Fruit fly (Drosophila melanogaster) whole organism, embryonic: Measurements from ENCODE around the gene cactin.
A peak's percentile ranks its signal among the peaks of the same experiment; 100 is the strongest.

Experiments used
- Abd-B ChIP-seq: fragments of 200-800 bp; sonication (Bioruptor generic); optimal IDR thresholded peaks from 2 replicates; lab custom pipeline; 2018; ENCODE audit warnings: missing biosample characterization, mild to moderate bottlenecking, missing genetic modification characterization, moderate library complexity
- B-H2 ChIP-seq: fragments of 200-800 bp; sonication (Bioruptor generic); optimal IDR thresholded peaks from 2 replicates; lab custom pipeline; 2018; ENCODE audit warnings: missing biosample characterization, mild to moderate bottlenecking, missing genetic modification characterization
- Bgb ChIP-seq: fragments of 200-800 bp; sonication (Bioruptor generic); IDR thresholded peaks from 2 replicates; pipeline ENCODE4 v1.3.6; 2022; ENCODE audit warnings: missing biosample characterization, missing genetic modification characterization; ENCODE audit not compliant: partially characterized antibody
- Bteb2 ChIP-seq: fragments of 200-800 bp; sonication (Bioruptor generic); optimal IDR thresholded peaks from 2 replicates; lab custom pipeline; 2016; ENCODE audit warnings: missing biosample characterization, missing genetic modification characterization
- CG10979 ChIP-seq: fragments of 200-800 bp; sonication (Bioruptor generic); optimal IDR thresholded peaks from 2 replicates; lab custom pipeline; 2018; ENCODE audit warnings: missing biosample characterization, mild to moderate bottlenecking, missing genetic modification characterization, moderate library complexity
- CG11723 ChIP-seq: fragments of 200-800 bp; sonication (Bioruptor generic); optimal IDR thresholded peaks from 2 replicates; lab custom pipeline; 2017; ENCODE audit warnings: missing biosample characterization, mild to moderate bottlenecking, missing genetic modification characterization
- CG12236 ChIP-seq: fragments of 200-800 bp; sonication (Bioruptor generic); optimal IDR thresholded peaks from 2 replicates; lab custom pipeline; 2016; ENCODE audit warnings: missing biosample characterization, missing genetic modification characterization
- CG13123 ChIP-seq: fragments of 200-800 bp; sonication (Bioruptor generic); optimal IDR thresholded peaks from 2 replicates; lab custom pipeline; 2016; ENCODE audit warnings: missing biosample characterization, missing genetic modification characterization
- CG14014 ChIP-seq: fragments of 200-800 bp; sonication (Bioruptor generic); IDR thresholded peaks from 2 replicates; pipeline ENCODE4 v1.3.6; 2022; ENCODE audit warnings: missing biosample characterization, missing genetic modification characterization
- CG15073 ChIP-seq: fragments of 200-800 bp; sonication (Bioruptor generic); optimal IDR thresholded peaks from 2 replicates; lab custom pipeline; 2016; ENCODE audit warnings: missing biosample characterization, missing genetic modification characterization
- CG15696 ChIP-seq: fragments of 200-800 bp; sonication (Bioruptor generic); optimal IDR thresholded peaks from 2 replicates; lab custom pipeline; 2019; ENCODE audit warnings: missing biosample characterization, mild to moderate bottlenecking, missing genetic modification characterization, moderate library complexity
- CG17361 ChIP-seq: fragments of 200-800 bp; sonication (Bioruptor generic); IDR thresholded peaks from 3 replicates; pipeline ENCODE4 v1.3.6; 2022; ENCODE audit warnings: missing biosample characterization, missing genetic modification characterization
- CG17802 ChIP-seq: fragments of 200-800 bp; sonication (Bioruptor generic); optimal IDR thresholded peaks from 2 replicates; lab custom pipeline; 2018; ENCODE audit warnings: missing biosample characterization, mild to moderate bottlenecking, missing genetic modification characterization, moderate library complexity
- CG18599 ChIP-seq: fragments of 200-800 bp; sonication (Bioruptor generic); optimal IDR thresholded peaks from 3 replicates; lab custom pipeline; 2017; ENCODE audit warnings: missing biosample characterization, missing genetic modification characterization, mild to moderate bottlenecking, moderate library complexity, missing genetic modification reagents
- CG2120 ChIP-seq: fragments of 200-800 bp; sonication (Bioruptor generic); optimal IDR thresholded peaks from 3 replicates; lab custom pipeline; 2016; ENCODE audit warnings: missing biosample characterization, missing genetic modification characterization
- CG2129 ChIP-seq: fragments of 200-800 bp; sonication (Bioruptor generic); IDR thresholded peaks from 2 replicates; pipeline ENCODE4 v1.3.6; 2022; ENCODE audit warnings: missing biosample characterization, missing genetic modification characterization; ENCODE audit not compliant: partially characterized antibody
- CG2199 ChIP-seq: fragments of 200-800 bp; sonication (Bioruptor generic); IDR thresholded peaks from 3 replicates; pipeline ENCODE4 v1.3.6; 2022; ENCODE audit warnings: missing biosample characterization, missing genetic modification characterization
- CG30431 ChIP-seq: fragments of 200-800 bp; sonication (Bioruptor generic); optimal IDR thresholded peaks from 2 replicates; lab custom pipeline; 2017; ENCODE audit warnings: missing biosample characterization, missing genetic modification characterization
- CG32772 ChIP-seq: fragments of 200-800 bp; sonication (Bioruptor generic); IDR thresholded peaks from 2 replicates; pipeline ENCODE4 v1.3.6; 2022; ENCODE audit warnings: missing biosample characterization, missing genetic modification characterization
- CG3838 ChIP-seq: fragments of 200-800 bp; sonication (Bioruptor generic); optimal IDR thresholded peaks from 3 replicates; lab custom pipeline; 2016; ENCODE audit warnings: missing biosample characterization, missing genetic modification characterization
- CG4282 ChIP-seq: fragments of 200-800 bp; sonication (Bioruptor generic); optimal IDR thresholded peaks from 2 replicates; lab custom pipeline; 2016; ENCODE audit warnings: missing biosample characterization, missing genetic modification characterization
- CG4820 ChIP-seq: fragments of 200-800 bp; sonication (Bioruptor generic); optimal IDR thresholded peaks from 3 replicates; lab custom pipeline; 2016; ENCODE audit warnings: missing biosample characterization, missing genetic modification characterization
- CG6654 ChIP-seq: fragments of 200-800 bp; sonication (Bioruptor generic); optimal IDR thresholded peaks from 2 replicates; lab custom pipeline; 2017; ENCODE audit warnings: missing biosample characterization, mild to moderate bottlenecking, missing genetic modification characterization
- CG7271 ChIP-seq: fragments of 200-800 bp; sonication (Bioruptor generic); optimal IDR thresholded peaks from 2 replicates; lab custom pipeline; 2018; ENCODE audit warnings: missing biosample characterization, mild to moderate bottlenecking, missing genetic modification characterization, moderate library complexity
- CG8388 ChIP-seq: fragments of 200-800 bp; sonication (Bioruptor generic); optimal IDR thresholded peaks from 2 replicates; lab custom pipeline; 2019; ENCODE audit warnings: missing biosample characterization, mild to moderate bottlenecking, missing genetic modification characterization, moderate library complexity
- Eip74EF ChIP-seq, 2 experiments: fragments of 200-800 bp in 1 of 2; fragments of >200 bp in 1 of 2; sonication (Bioruptor generic) in 1 of 2; optimal IDR thresholded peaks; 2 replicates each; lab custom pipeline; 2017 to 2019; ENCODE audit warnings: missing biosample characterization in 2 of 2, missing genetic modification characterization in 2 of 2, mild to moderate bottlenecking in 1 of 2, moderate library complexity in 1 of 2
- Kr ChIP-seq: fragments of 200-800 bp; sonication (Bioruptor generic); optimal IDR thresholded peaks from 2 replicates; lab custom pipeline; 2017; ENCODE audit warnings: missing biosample characterization, mild to moderate bottlenecking, missing genetic modification characterization
- Lhr ChIP-seq: fragments of 200-800 bp; sonication (Bioruptor generic); optimal IDR thresholded peaks from 3 replicates; lab custom pipeline; 2017; ENCODE audit warnings: mild to moderate bottlenecking, missing biosample characterization, missing genetic modification reagents, missing genetic modification characterization
- MESR4 ChIP-seq: fragments of 200-800 bp; sonication (Bioruptor generic); optimal IDR thresholded peaks from 2 replicates; lab custom pipeline; 2018; ENCODE audit warnings: missing biosample characterization, mild to moderate bottlenecking, missing genetic modification characterization, moderate library complexity
- Med ChIP-seq: fragments of 200-800 bp; sonication (Bioruptor generic); peaks from one replicate; lab custom pipeline; 2016; ENCODE audit warnings: missing biosample characterization, missing genetic modification characterization, mild to moderate bottlenecking, inconsistent platforms, moderate library complexity
- Meics ChIP-seq: fragments of 200-800 bp; sonication (Bioruptor generic); optimal IDR thresholded peaks from 2 replicates; lab custom pipeline; 2017; ENCODE audit warnings: missing biosample characterization, mild to moderate bottlenecking, missing genetic modification characterization
- Oli ChIP-seq: fragments of 200-800 bp; sonication (Bioruptor generic); optimal IDR thresholded peaks from 2 replicates; lab custom pipeline; 2018; ENCODE audit warnings: missing biosample characterization, mild to moderate bottlenecking, missing genetic modification characterization, moderate library complexity
- Rfx ChIP-seq: fragments of 200-800 bp; sonication (Bioruptor generic); IDR thresholded peaks from 2 replicates; pipeline ENCODE4 v1.3.6; 2022; ENCODE audit warnings: missing biosample characterization, missing genetic modification characterization
- Sin3A ChIP-seq: fragments of >200 bp; optimal IDR thresholded peaks from 2 replicates; lab custom pipeline; 2018
- al ChIP-seq: fragments of 200-800 bp; sonication (Bioruptor generic); IDR thresholded peaks from 2 replicates; pipeline ENCODE4 v1.3.6; 2022; ENCODE audit warnings: missing biosample characterization, missing genetic modification characterization
- ara ChIP-seq: fragments of 200-800 bp; sonication (Bioruptor generic); IDR thresholded peaks from 2 replicates; pipeline ENCODE4 v1.3.6; 2022; ENCODE audit warnings: missing biosample characterization, missing genetic modification characterization
- az2 ChIP-seq: fragments of 200-800 bp; sonication (Bioruptor generic); optimal IDR thresholded peaks from 3 replicates; lab custom pipeline; 2016; ENCODE audit warnings: missing biosample characterization, missing genetic modification characterization
- crc ChIP-seq: fragments of 200-800 bp; sonication (Bioruptor generic); optimal IDR thresholded peaks from 2 replicates; lab custom pipeline; 2016; ENCODE audit warnings: missing biosample characterization, missing genetic modification characterization
- dati ChIP-seq: fragments of 200-800 bp; sonication (Bioruptor generic); IDR thresholded peaks from 2 replicates; pipeline ENCODE4 v1.3.6; 2022; ENCODE audit warnings: missing biosample characterization, missing genetic modification characterization
- ewg ChIP-seq: fragments of 200-800 bp; sonication (Bioruptor generic); optimal IDR thresholded peaks from 3 replicates; lab custom pipeline; 2017; ENCODE audit warnings: mild to moderate bottlenecking, missing biosample characterization, missing genetic modification reagents, missing genetic modification characterization
- grau ChIP-seq: fragments of 200-800 bp; optimal IDR thresholded peaks from 3 replicates; lab custom pipeline; 2019; ENCODE audit warnings: missing biosample characterization, mild to moderate bottlenecking, missing genetic modification characterization, moderate library complexity
- h ChIP-seq: fragments of >200 bp; optimal IDR thresholded peaks from 2 replicates; lab custom pipeline; 2017
- kni ChIP-seq: fragments of 200-800 bp; sonication (Bioruptor generic); optimal IDR thresholded peaks from 3 replicates; lab custom pipeline; 2017; ENCODE audit warnings: mild to moderate bottlenecking, missing biosample characterization, missing genetic modification reagents, missing genetic modification characterization
- nau ChIP-seq: fragments of 200-800 bp; sonication (Bioruptor generic); optimal IDR thresholded peaks from 3 replicates; lab custom pipeline; 2017; ENCODE audit warnings: missing biosample characterization, mild to moderate bottlenecking, missing genetic modification characterization, missing genetic modification reagents
- oc ChIP-seq: fragments of 200-800 bp; sonication (Bioruptor generic); optimal IDR thresholded peaks from 2 replicates; lab custom pipeline; 2018; ENCODE audit warnings: missing biosample characterization, mild to moderate bottlenecking, missing genetic modification characterization, moderate library complexity
- repo ChIP-seq: fragments of 200-800 bp; sonication (Bioruptor generic); optimal IDR thresholded peaks from 2 replicates; lab custom pipeline; 2016; ENCODE audit warnings: missing biosample characterization, missing genetic modification characterization
- row ChIP-seq: fragments of 200-800 bp; sonication (Bioruptor generic); IDR thresholded peaks from 3 replicates; pipeline ENCODE4 v1.3.6; 2022; ENCODE audit warnings: missing biosample characterization, missing genetic modification characterization
- sd ChIP-seq: fragments of 200-800 bp; sonication (Bioruptor generic); optimal IDR thresholded peaks from 3 replicates; lab custom pipeline; 2018; ENCODE audit warnings: missing biosample characterization, mild to moderate bottlenecking, missing genetic modification characterization, moderate library complexity
- sna ChIP-seq: fragments of 200-800 bp; sonication (Bioruptor generic); IDR thresholded peaks from 2 replicates; pipeline ENCODE4 v1.3.6; 2022; ENCODE audit warnings: missing biosample characterization, missing genetic modification characterization; ENCODE audit not compliant: partially characterized antibody
- tgo ChIP-seq: fragments of 200-800 bp; sonication (Bioruptor generic); IDR thresholded peaks from 3 replicates; pipeline ENCODE4 v1.3.6; 2022; ENCODE audit warnings: missing biosample characterization, missing genetic modification characterization
- zen2 ChIP-seq: fragments of 200-800 bp; sonication (Bioruptor generic); IDR thresholded peaks from 3 replicates; pipeline ENCODE4 v1.3.6; 2022; ENCODE audit warnings: missing biosample characterization, missing genetic modification characterization; ENCODE audit not compliant: partially characterized antibody

Gene cactin

dm6 chrX:20434534-20434933, 10.7 kb downstream of the cactin start:
- TF ChIP-seq CG2129 (GFP tag; lab: Robert Waterston, UW) (no peak), dati (no peak), CG14014 (GFP tag; lab: Robert Waterston, UW) (0 out of 2 replicates have a peak, but pooled peaks have one; percentile 16), az2 (no peak), CG8388 (no peak), CG17361 (GFP tag; lab: Robert Waterston, UW) (no peak), Med (GFP tag; lab: Kevin White, UChicago) (peak; percentile 83), CG6654 (GFP tag; lab: Kevin White, UChicago) (no peak), tgo (GFP tag; lab: Robert Waterston, UW) (0 out of 3 replicates have a peak, but pooled peaks have one; percentile 35), h (no peak), Lhr (GFP tag; lab: Kevin White, UChicago) (no peak), ewg (no peak), Oli (tag; lab: Kevin White, UChicago) (peak; percentile 19), CG11723 (GFP tag; lab: Kevin White, UChicago) (no peak), nau (no peak), Meics (GFP tag; lab: Kevin White, UChicago) (peak; percentile 57), sna (GFP tag; lab: Robert Waterston, UW) (no peak), CG13123 (GFP tag; lab: Kevin White, UChicago) (no peak), CG32772 (no peak), CG17802 (tag; lab: Kevin White, UChicago) (no peak), CG30431 (no peak), grau (peak; percentile 44), CG10979 (tag; lab: Kevin White, UChicago) (no peak), B-H2 (GFP tag; lab: Kevin White, UChicago) (peak; percentile 12), Sin3A (lab: Kevin White, UChicago) (no peak), ara (GFP tag; lab: Robert Waterston, UW) (no peak), CG4820 (no peak), al (no peak), CG15696 (tag; lab: Kevin White, UChicago) (no peak), crc (GFP tag; lab: Kevin White, UChicago) (no peak), Bteb2 (no peak), row (GFP tag; lab: Robert Waterston, UW) (peak; percentile 53; the same call in 2 of the 3 replicates), CG4282 (GFP tag; lab: Kevin White, UChicago) (no peak), Rfx (GFP tag; lab: Robert Waterston, UW) (0 out of 2 replicates have a peak, but pooled peaks have one; percentile 7), Bgb (no peak), CG15073 (no peak), Eip74EF (GFP tag; optimal IDR thresholded peaks at IDR 0.05; lab: Kevin White, UChicago) (no peak), repo (GFP tag; lab: Kevin White, UChicago) (no peak), CG2199 (no peak), zen2 (GFP tag; lab: Robert Waterston, UW) (no peak), MESR4 (GFP tag; lab: Kevin White, UChicago) (no peak), CG2120 (GFP tag; lab: Kevin White, UChicago) (peak; percentile 72), CG7271 (tag; lab: Kevin White, UChicago) (no peak), Kr (GFP tag; lab: Kevin White, UChicago) (no peak), CG18599 (GFP tag; lab: Kevin White, UChicago) (peak; percentile 77), kni (GFP tag; lab: Kevin White, UChicago) (no peak), sd (tag; lab: Kevin White, UChicago) (no peak), CG12236 (GFP tag; lab: Kevin White, UChicago) (no peak), CG3838 (no peak), Abd-B (GFP tag; lab: Kevin White, UChicago) (no peak), oc (tag; lab: Kevin White, UChicago) (no peak)
